Worm (Caenorhabditis elegans) whole organism, L2 larva: ENCODE data around the gene R02E4.2.

ENCODE experiments used
- Y55F3AM.14 ChIP-seq: fragments of 200-800 bp; sonication (Bioruptor generic); optimal IDR thresholded peaks from 2 replicates; lab custom pipeline; 2018; ENCODE audit warnings: mild to moderate bottlenecking, missing genetic modification characterization, missing compliant biosample characterization
- aly-2 ChIP-seq: fragments of 150-350 bp; optimal IDR thresholded peaks from 2 replicates; lab custom pipeline; 2014; ENCODE audit warnings: missing biosample characterization, missing genetic modification characterization
- ama-1 ChIP-seq: fragments of 150-350 bp; optimal IDR thresholded peaks from 2 replicates; lab custom pipeline; 2018; ENCODE audit warnings: inconsistent platforms
- blmp-1 ChIP-seq: sonication (generic microtip); optimal IDR thresholded peaks from 2 replicates; lab custom pipeline; 2017; ENCODE audit warnings: missing genetic modification characterization, mild to moderate bottlenecking, missing compliant biosample characterization, antibody characterized with exemption, moderate library complexity; ENCODE audit not compliant: insufficient read depth
- egl-27 ChIP-seq: sonication (generic microtip); optimal IDR thresholded peaks from 3 replicates; lab custom pipeline; 2017; ENCODE audit warnings: missing biosample characterization, missing genetic modification reagents, missing genetic modification characterization
- lin-39 ChIP-seq: fragments of 150-350 bp; optimal IDR thresholded peaks from 2 replicates; lab custom pipeline; 2014; ENCODE audit warnings: missing biosample characterization, missing genetic modification reagents, missing genetic modification characterization
- lsy-2 ChIP-seq, 2 experiments: fragments of 150-350 bp in 1 of 2; sonication (generic microtip) in 1 of 2; optimal IDR thresholded peaks; 2 replicates each; lab custom pipeline; 2014 to 2017; ENCODE audit warnings: missing biosample characterization in 2 of 2, missing genetic modification characterization in 2 of 2
- nhr-25 ChIP-seq: fragments of 150-350 bp; sonication (generic microtip); optimal IDR thresholded peaks from 3 replicates; lab custom pipeline; 2014; ENCODE audit warnings: missing biosample characterization, missing genetic modification characterization
- ztf-11 ChIP-seq: sonication (generic microtip); optimal IDR thresholded peaks from 2 replicates; lab custom pipeline; 2017; ENCODE audit warnings: missing biosample characterization, missing genetic modification characterization
- ztf-4 ChIP-seq: fragments of 150-350 bp; optimal IDR thresholded peaks from 2 replicates; lab custom pipeline; 2014; ENCODE audit warnings: missing biosample characterization, missing genetic modification characterization

DNA sequence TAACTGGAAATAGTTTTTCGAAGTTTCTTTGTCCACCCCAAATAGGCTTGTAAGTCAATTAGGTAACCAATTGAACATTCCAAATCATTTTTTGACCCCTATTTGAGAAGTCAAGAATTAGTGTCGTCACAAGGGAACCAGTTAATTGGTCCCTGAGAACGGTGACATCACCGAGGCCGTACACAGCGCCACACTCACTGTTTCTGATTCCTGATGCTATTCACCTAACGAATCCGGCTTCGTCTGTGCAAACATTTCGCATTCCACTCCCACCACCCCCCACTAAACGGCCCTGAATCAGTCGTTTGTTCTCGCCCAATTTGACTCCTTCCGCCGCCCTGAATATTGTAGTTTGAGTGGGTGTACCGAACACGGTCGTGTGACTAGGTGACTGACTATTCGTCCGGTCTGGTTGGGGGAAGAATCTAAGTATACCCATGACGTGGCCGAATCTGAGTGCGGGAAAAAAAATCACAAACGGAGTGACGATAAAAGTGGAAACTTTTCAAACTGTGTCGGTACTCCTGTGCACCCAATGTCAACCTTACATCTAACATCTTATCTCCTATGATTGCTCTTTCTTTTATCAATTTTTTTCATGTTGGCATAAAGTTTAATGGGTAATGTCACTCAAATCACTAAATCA, 37.0 kb downstream of the R02E4.2 start:
- no peak for TF ChIP-seq aly-2 (tag; lab: Kevin White, UChicago)
- no peak for TF ChIP-seq egl-27 (tag; lab: Kevin White, UChicago)
- no peak for TF ChIP-seq blmp-1 (tag; lab: Kevin White, UChicago)
- no peak for TF ChIP-seq ztf-11 (tag; lab: Kevin White, UChicago)
- TF ChIP-seq Y55F3AM.14 (GFP tag; lab: Kevin White, UChicago), result no peak
- TF ChIP-seq ama-1 (lab: Kevin White, UChicago), result no peak
- TF ChIP-seq lsy-2 (tag; optimal IDR thresholded peaks at IDR 0.05; lab: Kevin White, UChicago), result no peak
- TF ChIP-seq ztf-4, result no peak
- TF ChIP-seq nhr-25 (tag; lab: Kevin White, UChicago), result peak; percentile 75
- no peak for TF ChIP-seq lin-39
